Fruit fly (Drosophila melanogaster): ENCODE measurements around the gene CG9760.

dm6 chr3L:12115966-12116735, 47.4 kb downstream of the CG9760 start, which contains the start of gene vers:
- TF ChIP-seq CrebA (GFP tag; optimal IDR thresholded peaks at IDR 0.05; ENCODE audit: borderline replicate concordance) (no peak), GATAd (GFP tag; optimal IDR thresholded peaks at IDR 0.05) (no peak), pan (optimal IDR thresholded peaks at IDR 0.05) (no peak), Abd-B (GFP tag; optimal IDR thresholded peaks at IDR 0.05) (no peak), sv (GFP tag; optimal IDR thresholded peaks at IDR 0.05) (no peak), ey (GFP tag; optimal IDR thresholded peaks at IDR 0.05) (no peak), psq (GFP tag; optimal IDR thresholded peaks at IDR 0.05) (no peak), dl (GFP tag; optimal IDR thresholded peaks at IDR 0.05; ENCODE audit: insufficient read depth in 1 of 2, partially characterized antibody in 2 of 2) (no peak), Vsx2 (GFP tag; optimal IDR thresholded peaks at IDR 0.05; ENCODE audit: partially characterized antibody) (no peak), usp (GFP tag; optimal IDR thresholded peaks at IDR 0.05) (no peak)

All from whole organism, wandering third instar larva.